Worm (Caenorhabditis elegans) whole organism, mixed stage, embryonic: Measurements from ENCODE around the gene T28A11.4.

Experiments used
- elt-1 ChIP-seq: sonication (generic microtip); optimal IDR thresholded peaks from 2 replicates; lab custom pipeline; 2017; ENCODE audit warnings: missing genetic modification characterization, mild to moderate bottlenecking, missing compliant biosample characterization, antibody characterized with exemption, moderate library complexity, borderline replicate concordance; ENCODE audit not compliant: insufficient read depth
- elt-3 ChIP-seq: fragments of 150-350 bp; optimal IDR thresholded peaks from 2 replicates; lab custom pipeline; 2014; ENCODE audit warnings: missing biosample characterization, missing genetic modification characterization
- lsy-2 ChIP-seq: fragments of 150-350 bp; optimal IDR thresholded peaks from 2 replicates; lab custom pipeline; 2014; ENCODE audit warnings: missing biosample characterization, missing genetic modification characterization
- mls-2 ChIP-seq: sonication (generic microtip); optimal IDR thresholded peaks from 2 replicates; lab custom pipeline; 2016; ENCODE audit warnings: mild to moderate bottlenecking, missing genetic modification characterization, moderate library complexity, missing compliant biosample characterization
- nhr-12 ChIP-seq: fragments of 150-350 bp; optimal IDR thresholded peaks from 2 replicates; lab custom pipeline; 2014; ENCODE audit warnings: missing biosample characterization, missing genetic modification characterization
- nhr-76 ChIP-seq: sonication (generic microtip); optimal IDR thresholded peaks from 2 replicates; lab custom pipeline; 2017; ENCODE audit warnings: missing biosample characterization, missing genetic modification characterization
- pha-4 ChIP-seq: fragments of 150-350 bp; optimal IDR thresholded peaks from 2 replicates; lab custom pipeline; 2018; ENCODE audit warnings: missing biosample characterization, missing genetic modification reagents, missing genetic modification characterization
- snpc-4 ChIP-seq: fragments of 150-350 bp; optimal IDR thresholded peaks from 2 replicates; lab custom pipeline; 2014; ENCODE audit warnings: missing biosample characterization, missing genetic modification characterization
- tbx-8 ChIP-seq: fragments of 200-800 bp; sonication (Bioruptor generic); optimal IDR thresholded peaks from 2 replicates; lab custom pipeline; 2018; ENCODE audit warnings: mild to moderate bottlenecking, missing genetic modification characterization, moderate library complexity, missing compliant biosample characterization
- unc-120 ChIP-seq: sonication (generic microtip); optimal IDR thresholded peaks from 2 replicates; lab custom pipeline; 2017; ENCODE audit warnings: missing genetic modification characterization, missing compliant biosample characterization; ENCODE audit not compliant: poor library complexity, severe bottlenecking

ce11 chrV:3266189-3266588, 7.7 kb upstream of the T28A11.4 start, which contains the start of gene T28A11.17:
- TF ChIP-seq nhr-12 (tag; lab: Kevin White, UChicago), result no peak
- no peak for TF ChIP-seq nhr-76 (tag; lab: Kevin White, UChicago)
- no peak for TF ChIP-seq lsy-2
- TF ChIP-seq elt-3 (tag; lab: Kevin White, UChicago), result no peak
- no peak for TF ChIP-seq elt-1 (tag; lab: Kevin White, UChicago)
- no peak for TF ChIP-seq snpc-4 (tag; lab: Kevin White, UChicago)
- no peak for TF ChIP-seq tbx-8
- TF ChIP-seq mls-2 (tag; lab: Kevin White, UChicago), result no peak
- no peak for TF ChIP-seq pha-4 (tag; lab: Kevin White, UChicago)
- TF ChIP-seq unc-120 (tag; lab: Kevin White, UChicago), result no peak
